Fruit fly (Drosophila melanogaster): ENCODE measurements around the gene CG4596.

DNA sequence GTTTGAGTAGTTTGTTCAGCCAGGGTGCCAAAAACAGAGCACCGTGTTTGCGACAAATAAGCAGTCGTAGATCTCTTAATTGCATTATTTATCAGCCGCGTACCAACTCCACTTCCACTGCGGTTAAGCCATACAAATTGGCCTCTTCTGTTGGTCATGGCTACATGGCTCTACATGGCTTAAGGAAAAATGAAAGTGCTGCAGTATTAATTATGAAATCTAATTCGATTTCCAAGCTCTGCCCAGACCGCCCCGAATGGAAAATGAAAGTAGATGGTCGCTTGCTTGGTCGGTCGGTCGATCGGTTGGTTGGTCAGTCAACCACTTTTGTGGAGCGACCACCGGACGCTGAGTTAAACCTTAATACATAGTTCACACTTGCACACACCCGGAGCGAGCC is 35.9 kb upstream of the CG4596 start:
- TF ChIP-seq CG32121 (GFP tag; IDR thresholded peaks at IDR 0.05): no peak
- TF ChIP-seq CG4496 (GFP tag; IDR thresholded peaks at IDR 0.05): no peak
- TF ChIP-seq Snoo (tag; optimal IDR thresholded peaks at IDR 0.05): no peak
- no peak for TF ChIP-seq fd96Ca (GFP tag; IDR thresholded peaks at IDR 0.05)
- no peak for TF ChIP-seq EcR (GFP tag; optimal IDR thresholded peaks at IDR 0.05)
- no peak for TF ChIP-seq CG14655 (GFP tag; optimal IDR thresholded peaks at IDR 0.05)
- TF ChIP-seq CG8301 (tag; optimal IDR thresholded peaks at IDR 0.05): no peak
- no peak for TF ChIP-seq Pif1A (GFP tag; optimal IDR thresholded peaks at IDR 0.05)
- TF ChIP-seq CG34367 (tag; optimal IDR thresholded peaks at IDR 0.05): no peak

All from whole organism, pupa.